Fruit fly (Drosophila melanogaster) whole organism, prepupa: ENCODE data around the gene Vm32E.
A peak's percentile ranks its signal among the peaks of the same experiment; 100 is the strongest.

Experiments
- CG10631 ChIP-seq: fragments of 200-800 bp; sonication (Bioruptor generic); optimal IDR thresholded peaks from 2 replicates; lab custom pipeline; 2016; ENCODE audit warnings: missing biosample characterization, missing genetic modification characterization
- CG10669 ChIP-seq: fragments of 200-800 bp; sonication (Bioruptor generic); optimal IDR thresholded peaks from 3 replicates; lab custom pipeline; 2018; ENCODE audit warnings: missing biosample characterization, mild to moderate bottlenecking, missing genetic modification characterization, moderate library complexity
- CG11294 ChIP-seq: fragments of 200-800 bp; sonication (Bioruptor generic); IDR thresholded peaks from 2 replicates; pipeline ENCODE4 v1.3.6; 2022; ENCODE audit warnings: missing biosample characterization, missing genetic modification characterization
- CG15336 ChIP-seq: fragments of 200-800 bp; sonication (Bioruptor generic); IDR thresholded peaks from 2 replicates; pipeline ENCODE4 v1.3.6; 2022; ENCODE audit warnings: missing biosample characterization, missing genetic modification characterization
- CG7368 ChIP-seq: fragments of 200-800 bp; sonication (Bioruptor generic); optimal IDR thresholded peaks from 3 replicates; lab custom pipeline; 2016; ENCODE audit warnings: missing biosample characterization, missing genetic modification characterization
- Ets96B ChIP-seq: fragments of 200-800 bp; optimal IDR thresholded peaks from 2 replicates; lab custom pipeline; 2019; ENCODE audit warnings: missing biosample characterization, mild to moderate bottlenecking, missing genetic modification characterization, moderate library complexity
- Hr39 ChIP-seq: fragments of 200-800 bp; sonication (Bioruptor generic); optimal IDR thresholded peaks from 2 replicates; lab custom pipeline; 2016; ENCODE audit warnings: missing biosample characterization, missing genetic modification characterization
- Lpt ChIP-seq: fragments of 200-800 bp; sonication (Bioruptor generic); optimal IDR thresholded peaks from 3 replicates; lab custom pipeline; 2016; ENCODE audit warnings: missing biosample characterization, missing genetic modification characterization
- Met ChIP-seq: fragments of 200-800 bp; sonication (Bioruptor generic); optimal IDR thresholded peaks from 3 replicates; lab custom pipeline; 2016; ENCODE audit warnings: missing biosample characterization, missing genetic modification characterization
- cyc ChIP-seq: fragments of 200-800 bp; sonication (Bioruptor generic); optimal IDR thresholded peaks from 3 replicates; lab custom pipeline; 2016; ENCODE audit warnings: missing biosample characterization, missing genetic modification characterization
- dac ChIP-seq: fragments of 200-800 bp; sonication (Bioruptor generic); optimal IDR thresholded peaks from 2 replicates; lab custom pipeline; 2017; ENCODE audit warnings: missing biosample characterization, mild to moderate bottlenecking, missing genetic modification characterization
- esn ChIP-seq: fragments of 200-800 bp; sonication (Bioruptor generic); optimal IDR thresholded peaks from 2 replicates; lab custom pipeline; 2016; ENCODE audit warnings: missing biosample characterization, mild to moderate bottlenecking, missing genetic modification characterization, moderate library complexity

dm6 chr2L:11178826-11179391 lies 7.4 kb upstream of the Vm32E start, which contains the start of gene Boh2:
- no peak for TF ChIP-seq CG11294 (GFP tag; lab: Robert Waterston, UW)
- no peak for TF ChIP-seq Ets96B (tag; lab: Kevin White, UChicago)
- TF ChIP-seq Met (GFP tag; lab: Kevin White, UChicago), result no peak
- TF ChIP-seq dac (GFP tag; lab: Kevin White, UChicago), result no peak
- no peak for TF ChIP-seq CG7368 (GFP tag; lab: Kevin White, UChicago)
- no peak for TF ChIP-seq Lpt (GFP tag; lab: Kevin White, UChicago)
- no peak for TF ChIP-seq cyc (GFP tag; lab: Kevin White, UChicago)
- TF ChIP-seq CG10631 (GFP tag; lab: Kevin White, UChicago), result no peak
- no peak for TF ChIP-seq Hr39 (GFP tag; lab: Kevin White, UChicago)
- TF ChIP-seq CG15336 (GFP tag; lab: Robert Waterston, UW), result no peak
- TF ChIP-seq esn (GFP tag; lab: Kevin White, UChicago), result peak; percentile 10
- TF ChIP-seq CG10669 (GFP tag; lab: Kevin White, UChicago), result no peak
